Worm (Caenorhabditis elegans): ENCODE results near the gene F16B12.7.
"Not testable (repeated sequence)": the region's sequence is repeated elsewhere in the genome, so short reads cannot be mapped to it uniquely, and the experiment has no call there.

The F16B12.7 gene

ce11 chrX:14134883-14135282, 26.5 kb downstream of the F16B12.7 start:
- TF ChIP-seq lin-14 (GFP tag; optimal IDR thresholded peaks at IDR 0.05), result no peak
- TF ChIP-seq Y116A8C.19 (tag; optimal IDR thresholded peaks at IDR 0.05; ENCODE audit: borderline replicate concordance), result no peak
- no peak for TF ChIP-seq fkh-4 (tag; optimal IDR thresholded peaks at IDR 0.05; ENCODE audit: borderline replicate concordance)
- TF ChIP-seq snu-23 (GFP tag; optimal IDR thresholded peaks at IDR 0.05), result peak; percentile 17
- no peak for TF ChIP-seq pag-3 (tag; optimal IDR thresholded peaks at IDR 0.05; ENCODE audit: borderline replicate concordance, insufficient read depth)
- TF ChIP-seq mef-2 (tag; optimal IDR thresholded peaks at IDR 0.05), result no peak
- TF ChIP-seq isw-1 (GFP tag; IDR thresholded peaks at IDR 0.05), result no peak
- TF ChIP-seq lin-35 (GFP tag; optimal IDR thresholded peaks at IDR 0.05), result peak in 1 of 2 experiments; percentile 14
- TF ChIP-seq irx-1 (tag; optimal IDR thresholded peaks at IDR 0.05), result no peak
- peak; percentile 3 for TF ChIP-seq elt-2 (tag; optimal IDR thresholded peaks at IDR 0.05)
- no peak for TF ChIP-seq mab-9 (GFP tag; IDR thresholded peaks at IDR 0.05)
- no peak for TF ChIP-seq efl-1 (optimal IDR thresholded peaks at IDR 0.05)
- no peak for TF ChIP-seq efl-1 (GFP tag; optimal IDR thresholded peaks at IDR 0.05 in 1 of 2)

- TF ChIP-seq snu-23 (GFP tag; optimal IDR thresholded peaks at IDR 0.05) (peak; percentile 45), nhr-90 (tag; optimal IDR thresholded peaks at IDR 0.05; ENCODE audit: poor library complexity) (peak; percentile 49), nhr-19 (GFP tag; conservative IDR thresholded peaks at IDR 0.05) (0 out of 2 replicates have a peak, but pooled peaks have one; percentile 20), efl-1 (GFP tag; optimal IDR thresholded peaks at IDR 0.05 in 1 of 2) (peak in 1 of 2 experiments; percentile 56), nhr-20 (tag; optimal IDR thresholded peaks at IDR 0.05) (peak; percentile 15), rnt-1 (tag; optimal IDR thresholded peaks at IDR 0.05) (peak; percentile 16), nhr-71 (tag; optimal IDR thresholded peaks at IDR 0.05) (peak; percentile 23)
- not testable (repeated sequence) for TF ChIP-seq efl-1 (optimal IDR thresholded peaks at IDR 0.05)
These were observed 28.4 kb downstream of the F16B12.7 start for ce11 chrX:14136795-14137194.

ce11 chrX:14140040-14140439, 31.7 kb downstream of the F16B12.7 start, which contains the start of gene nkat-1:
Gene nkat-1, minus strand, starts transcription at chrX:14140140.
- TF ChIP-seq tlp-1 (tag; optimal IDR thresholded peaks at IDR 0.05) (no peak), C34B4.2 (tag; optimal IDR thresholded peaks at IDR 0.05) (no peak), nhr-28 (tag; optimal IDR thresholded peaks at IDR 0.05) (no peak), nhr-84 (tag; optimal IDR thresholded peaks at IDR 0.05) (no peak), C16A3.4 (tag; optimal IDR thresholded peaks at IDR 0.05) (no peak), unc-98 (GFP tag; IDR thresholded peaks at IDR 0.05) (no peak), lin-35 (GFP tag; optimal IDR thresholded peaks at IDR 0.05) (no peak), elt-3 (tag; optimal IDR thresholded peaks at IDR 0.05) (no peak), zag-1 (tag; optimal IDR thresholded peaks at IDR 0.05) (no peak), ceh-8 (GFP tag; optimal IDR thresholded peaks at IDR 0.05) (no peak), nhr-12 (tag; optimal IDR thresholded peaks at IDR 0.05) (no peak), sup-37 (GFP tag; optimal IDR thresholded peaks at IDR 0.05) (no peak), hlh-4 (tag; optimal IDR thresholded peaks at IDR 0.05) (no peak), ceh-63 (GFP tag; optimal IDR thresholded peaks at IDR 0.05) (no peak), sox-4 (tag; optimal IDR thresholded peaks at IDR 0.05) (no peak), isw-1 (GFP tag; IDR thresholded peaks at IDR 0.05) (no peak), ceh-82 (tag; optimal IDR thresholded peaks at IDR 0.05) (no peak)

ce11 chrX:14141344-14141841, 33.0 kb downstream of the F16B12.7 start:
- TF ChIP-seq elt-2 (tag; optimal IDR thresholded peaks at IDR 0.05), result no peak
- no peak for TF ChIP-seq grh-1 (GFP tag; IDR thresholded peaks at IDR 0.05)
- TF ChIP-seq efl-1 (optimal IDR thresholded peaks at IDR 0.05), result no peak
- peak; percentile 13 to 92 for TF ChIP-seq efl-1 (GFP tag; optimal IDR thresholded peaks at IDR 0.05 in 1 of 2)
- TF ChIP-seq F16B12.6 (tag; optimal IDR thresholded peaks at IDR 0.05), result no peak
- TF ChIP-seq jun-1 (tag; optimal IDR thresholded peaks at IDR 0.05), result no peak
- peak in 1 of 2 experiments; percentile 16 for TF ChIP-seq lin-35 (GFP tag; optimal IDR thresholded peaks at IDR 0.05)
- no peak for TF ChIP-seq fos-1 (tag; optimal IDR thresholded peaks at IDR 0.05)
- TF ChIP-seq lin-14 (GFP tag; optimal IDR thresholded peaks at IDR 0.05), result no peak
- TF ChIP-seq vab-15 (tag; optimal IDR thresholded peaks at IDR 0.05), result no peak
- TF ChIP-seq fkh-10 (GFP tag; optimal IDR thresholded peaks at IDR 0.05), result no peak
- TF ChIP-seq dpl-1 (GFP tag; optimal IDR thresholded peaks at IDR 0.05), result peak in 1 of 3 experiments; percentile 41

All from whole organism, L1 larva.